Fruit fly (Drosophila melanogaster): ENCODE data around the gene RpL34a.

RpL34a gene

DNA sequence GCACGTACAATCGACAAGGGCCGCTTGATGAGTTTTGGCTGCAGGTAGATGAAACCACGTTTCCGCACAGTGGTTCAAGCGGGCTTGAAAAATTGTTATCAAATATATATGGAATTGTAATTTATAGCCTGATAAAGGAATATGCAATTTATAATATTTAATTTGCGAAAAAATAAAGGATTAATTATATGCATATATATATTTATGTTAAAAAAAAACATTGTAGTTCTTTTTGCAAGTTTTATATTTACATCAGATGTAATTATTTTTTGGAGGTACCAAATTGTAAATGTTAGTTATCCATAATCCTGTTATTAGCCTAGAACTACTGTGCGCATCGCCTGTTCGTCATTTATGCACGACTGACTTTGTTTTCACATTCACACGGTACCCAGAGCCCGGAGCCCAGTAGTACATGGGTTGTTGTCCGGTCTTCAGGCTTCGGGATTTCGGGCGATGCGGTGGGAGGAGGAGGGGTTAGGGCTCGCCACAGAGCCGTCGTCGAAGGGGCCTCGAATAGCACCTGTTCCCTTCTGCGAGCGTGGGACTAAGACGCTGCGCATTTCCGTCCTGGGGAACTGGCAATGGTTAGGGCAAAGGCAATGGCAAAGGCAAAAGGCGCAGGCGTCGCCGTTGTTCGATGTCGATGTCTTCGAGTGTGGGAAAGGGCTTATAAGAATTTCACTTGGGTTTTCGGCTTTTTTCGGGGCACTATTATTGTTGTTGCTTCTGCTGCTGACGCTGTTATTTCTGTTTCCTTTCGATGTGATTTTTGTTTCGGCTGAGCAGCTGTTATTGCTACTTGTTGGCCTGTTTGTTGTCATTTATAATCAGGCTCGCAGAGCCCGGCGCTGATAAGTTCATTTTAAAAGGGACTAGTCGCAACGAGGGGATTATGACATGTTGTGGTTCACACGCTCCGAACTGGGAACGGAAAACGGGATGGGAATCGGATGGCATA lies 41.0 kb downstream of the RpL34a start (continued):
- TF ChIP-seq CG9609 (GFP tag; optimal IDR thresholded peaks at IDR 0.05) = no peak
- no peak for TF ChIP-seq Sin3A (optimal IDR thresholded peaks at IDR 0.05)
- TF ChIP-seq fd102C (GFP tag; optimal IDR thresholded peaks at IDR 0.05) = peak; percentile 86
- no peak for TF ChIP-seq CG1832 (GFP tag; optimal IDR thresholded peaks at IDR 0.05)
- no peak for TF ChIP-seq Fer2 (tag; optimal IDR thresholded peaks at IDR 0.05)
- no peak for TF ChIP-seq CG9876 (GFP tag; optimal IDR thresholded peaks at IDR 0.05)
- TF ChIP-seq danr (GFP tag; IDR thresholded peaks at IDR 0.05) = peak; percentile 37; the same call in 1 of the 2 replicates
- TF ChIP-seq Ets65A (GFP tag) = peak; percentile 65
- TF ChIP-seq CG10543 (GFP tag; optimal IDR thresholded peaks at IDR 0.05) = no peak
- no peak for TF ChIP-seq CG8478 (optimal IDR thresholded peaks at IDR 0.05)
- no peak for TF ChIP-seq ase (GFP tag; IDR thresholded peaks at IDR 0.05)
- no peak for TF ChIP-seq CG18011 (GFP tag; optimal IDR thresholded peaks at IDR 0.05)
- no peak for TF ChIP-seq otp (GFP tag; IDR thresholded peaks at IDR 0.05)
- no peak for TF ChIP-seq CG7786 (GFP tag; optimal IDR thresholded peaks at IDR 0.05)
- no peak for TF ChIP-seq cad (GFP tag; optimal IDR thresholded peaks at IDR 0.05)
- TF ChIP-seq luna (GFP tag; optimal IDR thresholded peaks at IDR 0.05) = no peak
- TF ChIP-seq nom (GFP tag; optimal IDR thresholded peaks at IDR 0.05) = peak; percentile 86
- TF ChIP-seq jumu (GFP tag; optimal IDR thresholded peaks at IDR 0.05) = peak; percentile 12
- TF ChIP-seq Dad (GFP tag; optimal IDR thresholded peaks at IDR 0.05) = no peak
- TF ChIP-seq CG1233 (GFP tag; optimal IDR thresholded peaks at IDR 0.05) = peak; percentile 86
- TF ChIP-seq CG17829 (tag; optimal IDR thresholded peaks at IDR 0.05) = peak; percentile 94
- no peak for TF ChIP-seq abd-A (tag; optimal IDR thresholded peaks at IDR 0.05)
- TF ChIP-seq pita (GFP tag; optimal IDR thresholded peaks at IDR 0.05) = no peak
- no peak for TF ChIP-seq CG4707 (GFP tag; optimal IDR thresholded peaks at IDR 0.05)
- peak; percentile 73 for TF ChIP-seq ttk (GFP tag; IDR thresholded peaks at IDR 0.05)
- TF ChIP-seq CG16779 (GFP tag; IDR thresholded peaks at IDR 0.05) = 0 out of 2 replicates have a peak, but pooled peaks have one; percentile 7
- TF ChIP-seq CkIIα-i1 (GFP tag; IDR thresholded peaks at IDR 0.05) = no peak
- TF ChIP-seq CG13775 (GFP tag; optimal IDR thresholded peaks at IDR 0.05) = peak; percentile 88
- TF ChIP-seq her (GFP tag; optimal IDR thresholded peaks at IDR 0.05) = no peak
- TF ChIP-seq fu2 (GFP tag; optimal IDR thresholded peaks at IDR 0.05) = no peak
- peak; percentile 62 for TF ChIP-seq CG15479 (GFP tag; optimal IDR thresholded peaks at IDR 0.05)
- no peak for TF ChIP-seq fd64A (GFP tag; optimal IDR thresholded peaks at IDR 0.05)
- no peak for TF ChIP-seq mirr (GFP tag; optimal IDR thresholded peaks at IDR 0.05)
- TF ChIP-seq unpg (GFP tag; optimal IDR thresholded peaks at IDR 0.05) = peak; percentile 85
- no peak for TF ChIP-seq prd (optimal IDR thresholded peaks at IDR 0.05)
- peak; percentile 85 for TF ChIP-seq prd (GFP tag; IDR thresholded peaks at IDR 0.05)
- TF ChIP-seq CG12236 (GFP tag; optimal IDR thresholded peaks at IDR 0.05) = no peak
- TF ChIP-seq shn (GFP tag; optimal IDR thresholded peaks at IDR 0.05) = no peak
- peak in 1 of 2 experiments; percentile 81 for TF ChIP-seq insv (GFP tag; optimal IDR thresholded peaks at IDR 0.05)
- TF ChIP-seq Aef1 (GFP tag; IDR thresholded peaks at IDR 0.05) = no peak
- TF ChIP-seq bab2 (GFP tag; optimal IDR thresholded peaks at IDR 0.05) = peak; percentile 16
- TF ChIP-seq gt (GFP tag; IDR thresholded peaks at IDR 0.05) = no peak
- TF ChIP-seq so (GFP tag; IDR thresholded peaks at IDR 0.05) = peak; percentile 71; the same call in 2 of the 3 replicates
- peak; percentile 87 for TF ChIP-seq CG6689 (GFP tag; IDR thresholded peaks at IDR 0.05)
- TF ChIP-seq zen2 (GFP tag; IDR thresholded peaks at IDR 0.05; ENCODE audit: partially characterized antibody) = no peak
- no peak for TF ChIP-seq CG43689 (GFP tag; IDR thresholded peaks at IDR 0.05)
- peak; percentile 30; the same call in 1 of the 3 replicates for TF ChIP-seq B-H1 (GFP tag; IDR thresholded peaks at IDR 0.05)
- TF ChIP-seq MTF-1 (GFP tag; optimal IDR thresholded peaks at IDR 0.05; ENCODE audit: borderline replicate concordance) = no peak
- no peak for TF ChIP-seq hbn (GFP tag; IDR thresholded peaks at IDR 0.05; ENCODE audit: partially characterized antibody)
- TF ChIP-seq CG3065 (GFP tag; optimal IDR thresholded peaks at IDR 0.05) = peak; percentile 17
